Fruit fly (Drosophila melanogaster) whole organism, embryonic: Measurements from ENCODE around the gene Vm26Aa.

ENCODE experiments used
- Ada2b ChIP-seq: fragments of 200-800 bp; sonication (Bioruptor generic); IDR thresholded peaks from 2 replicates; pipeline ENCODE4 v1.3.6; 2022; ENCODE audit warnings: missing biosample characterization, missing genetic modification characterization
- Blimp-1 ChIP-seq: fragments of 200-800 bp; sonication (Bioruptor generic); optimal IDR thresholded peaks from 3 replicates; lab custom pipeline; 2018; ENCODE audit warnings: missing biosample characterization, missing genetic modification characterization, mild to moderate bottlenecking, moderate library complexity, missing genetic modification reagents
- CG1024 ChIP-seq: fragments of 200-800 bp; sonication (Bioruptor generic); IDR thresholded peaks from 2 replicates; pipeline ENCODE4 v1.3.6; 2022; ENCODE audit warnings: missing biosample characterization, missing genetic modification characterization
- CG11696 ChIP-seq: fragments of 200-800 bp; sonication (Bioruptor generic); IDR thresholded peaks from 2 replicates; pipeline ENCODE4 v1.3.6; 2022; ENCODE audit warnings: missing biosample characterization, missing genetic modification characterization
- CG13894 ChIP-seq: fragments of 200-800 bp; sonication (Bioruptor generic); optimal IDR thresholded peaks from 3 replicates; lab custom pipeline; 2018; ENCODE audit warnings: missing biosample characterization, mild to moderate bottlenecking, missing genetic modification characterization, moderate library complexity
- CG14014 ChIP-seq: fragments of 200-800 bp; sonication (Bioruptor generic); IDR thresholded peaks from 2 replicates; pipeline ENCODE4 v1.3.6; 2022; ENCODE audit warnings: missing biosample characterization, missing genetic modification characterization
- CG15269 ChIP-seq: fragments of 200-800 bp; sonication (Bioruptor generic); optimal IDR thresholded peaks from 2 replicates; lab custom pipeline; 2018; ENCODE audit warnings: missing biosample characterization, mild to moderate bottlenecking, missing genetic modification characterization, moderate library complexity
- CG15479 ChIP-seq: fragments of 200-800 bp; sonication (Bioruptor generic); optimal IDR thresholded peaks from 3 replicates; lab custom pipeline; 2019; ENCODE audit warnings: missing biosample characterization, mild to moderate bottlenecking, missing genetic modification characterization, moderate library complexity
- CG17568 ChIP-seq: fragments of 200-800 bp; sonication (Bioruptor generic); optimal IDR thresholded peaks from 2 replicates; lab custom pipeline; 2018; ENCODE audit warnings: missing biosample characterization, mild to moderate bottlenecking, missing genetic modification characterization, moderate library complexity
- CG17829 ChIP-seq: fragments of 200-800 bp; optimal IDR thresholded peaks from 2 replicates; lab custom pipeline; 2019; ENCODE audit warnings: missing biosample characterization, mild to moderate bottlenecking, missing genetic modification characterization, moderate library complexity
- CG18764 ChIP-seq: fragments of 200-800 bp; sonication (Bioruptor generic); optimal IDR thresholded peaks from 3 replicates; lab custom pipeline; 2016; ENCODE audit warnings: missing biosample characterization, missing genetic modification characterization
- CG4328 ChIP-seq: fragments of 200-800 bp; sonication (Bioruptor generic); optimal IDR thresholded peaks from 3 replicates; lab custom pipeline; 2017; ENCODE audit warnings: missing biosample characterization, missing genetic modification reagents, missing genetic modification characterization
- D ChIP-seq, 2 experiments: fragments of 200-800 bp in 1 of 2; fragments of >200 bp in 1 of 2; sonication (Bioruptor generic) in 1 of 2; optimal IDR thresholded peaks; 2 replicates in 1 of 2; 3 replicates in 1 of 2; lab custom pipeline; 2017; ENCODE audit warnings: mild to moderate bottlenecking in 1 of 2, missing biosample characterization in 1 of 2, missing genetic modification characterization in 1 of 2, missing genetic modification reagents in 1 of 2
- E2f2 ChIP-seq: fragments of 200-800 bp; sonication (Bioruptor generic); IDR thresholded peaks from 2 replicates; pipeline ENCODE4 v1.3.6; 2022; ENCODE audit warnings: missing biosample characterization, missing genetic modification characterization
- Elba2 ChIP-seq: fragments of 200-800 bp; sonication (Bioruptor generic); optimal IDR thresholded peaks from 3 replicates; lab custom pipeline; 2016; ENCODE audit warnings: missing biosample characterization, missing genetic modification characterization
- Fer1 ChIP-seq: fragments of 200-800 bp; sonication (Bioruptor generic); optimal IDR thresholded peaks from 2 replicates; lab custom pipeline; 2017; ENCODE audit warnings: missing biosample characterization, mild to moderate bottlenecking, missing genetic modification characterization
- Hmx ChIP-seq: fragments of 200-800 bp; sonication (Bioruptor generic); optimal IDR thresholded peaks from 2 replicates; lab custom pipeline; 2016; ENCODE audit warnings: missing biosample characterization, missing genetic modification characterization
- Max ChIP-seq: fragments of 200-800 bp; sonication (Bioruptor generic); optimal IDR thresholded peaks from 2 replicates; lab custom pipeline; 2016; ENCODE audit warnings: missing biosample characterization, mild to moderate bottlenecking, missing genetic modification characterization
- Mes4 ChIP-seq: fragments of 200-800 bp; sonication (Bioruptor generic); optimal IDR thresholded peaks from 2 replicates; lab custom pipeline; 2016; ENCODE audit warnings: missing biosample characterization, missing genetic modification characterization
- NC2β ChIP-seq: fragments of 200-800 bp; sonication (Bioruptor generic); optimal IDR thresholded peaks from 2 replicates; lab custom pipeline; 2016; ENCODE audit warnings: missing biosample characterization, missing genetic modification characterization
- Neu2 ChIP-seq: fragments of 200-800 bp; sonication (Bioruptor generic); optimal IDR thresholded peaks from 3 replicates; lab custom pipeline; 2016; ENCODE audit warnings: missing biosample characterization, missing genetic modification characterization, borderline replicate concordance
- Oaz ChIP-seq: fragments of 200-800 bp; sonication (Bioruptor generic); IDR thresholded peaks from 2 replicates; pipeline ENCODE4 v1.3.6; 2022; ENCODE audit warnings: missing biosample characterization, missing genetic modification characterization
- Optix ChIP-seq: fragments of 200-800 bp; sonication (Bioruptor generic); IDR thresholded peaks from 3 replicates; pipeline ENCODE4 v1.3.6; 2022; ENCODE audit warnings: missing biosample characterization, missing genetic modification characterization
- Sox102F ChIP-seq: fragments of 200-800 bp; sonication (Bioruptor generic); optimal IDR thresholded peaks from 2 replicates; lab custom pipeline; 2018; ENCODE audit warnings: missing biosample characterization, mild to moderate bottlenecking, missing genetic modification characterization, moderate library complexity
- Spps ChIP-seq: fragments of 200-800 bp; sonication (Bioruptor generic); optimal IDR thresholded peaks from 2 replicates; lab custom pipeline; 2018; ENCODE audit warnings: missing biosample characterization, mild to moderate bottlenecking, missing genetic modification characterization
- ac ChIP-seq: fragments of 200-800 bp; sonication (Bioruptor generic); optimal IDR thresholded peaks from 3 replicates; lab custom pipeline; 2017; ENCODE audit warnings: missing biosample characterization, mild to moderate bottlenecking, missing genetic modification characterization
- ash1 ChIP-seq: fragments of 200-800 bp; sonication (Bioruptor generic); optimal IDR thresholded peaks from 2 replicates; lab custom pipeline; 2018; ENCODE audit warnings: missing biosample characterization, mild to moderate bottlenecking, missing genetic modification characterization
- btn ChIP-seq: fragments of 200-800 bp; sonication (Bioruptor generic); optimal IDR thresholded peaks from 2 replicates; lab custom pipeline; 2016; ENCODE audit warnings: missing biosample characterization, missing genetic modification characterization
- cad ChIP-seq: fragments of >200 bp; optimal IDR thresholded peaks from 2 replicates; lab custom pipeline; 2017; ENCODE audit warnings: missing biosample characterization, missing genetic modification characterization
- caup ChIP-seq: fragments of 200-800 bp; sonication (Bioruptor generic); optimal IDR thresholded peaks from 3 replicates; lab custom pipeline; 2017; ENCODE audit warnings: missing biosample characterization, mild to moderate bottlenecking, missing genetic modification characterization, moderate library complexity; ENCODE audit not compliant: severe bottlenecking
- crp ChIP-seq, 2 experiments: fragments of 200-800 bp; sonication (Bioruptor generic); optimal IDR thresholded peaks; 2 replicates in 1 of 2; 3 replicates in 1 of 2; lab custom pipeline; 2017; ENCODE audit warnings: missing biosample characterization in 2 of 2, missing genetic modification characterization in 2 of 2, mild to moderate bottlenecking in 1 of 2, moderate library complexity in 1 of 2
- gem ChIP-seq: fragments of 200-800 bp; sonication (Bioruptor generic); optimal IDR thresholded peaks from 2 replicates; lab custom pipeline; 2019; ENCODE audit warnings: missing biosample characterization, mild to moderate bottlenecking, missing genetic modification characterization, moderate library complexity
- insv ChIP-seq, 2 experiments: fragments of 200-800 bp; sonication (Bioruptor generic); optimal IDR thresholded peaks; 3 replicates each; lab custom pipeline; 2016 to 2018; ENCODE audit warnings: missing biosample characterization in 2 of 2, missing genetic modification characterization in 2 of 2
- jumu ChIP-seq: fragments of 200-800 bp; sonication (Bioruptor generic); optimal IDR thresholded peaks from 3 replicates; lab custom pipeline; 2016; ENCODE audit warnings: missing biosample characterization, missing genetic modification characterization
- kah ChIP-seq: fragments of 200-800 bp; sonication (Bioruptor generic); optimal IDR thresholded peaks from 2 replicates; lab custom pipeline; 2018; ENCODE audit warnings: missing biosample characterization, mild to moderate bottlenecking, missing genetic modification characterization
- lbe ChIP-seq: fragments of 200-800 bp; sonication (Bioruptor generic); optimal IDR thresholded peaks from 2 replicates; lab custom pipeline; 2016; ENCODE audit warnings: missing biosample characterization, mild to moderate bottlenecking, missing genetic modification characterization
- lmd ChIP-seq: fragments of 200-800 bp; sonication (Bioruptor generic); IDR thresholded peaks from 2 replicates; pipeline ENCODE4 v1.3.6; 2022; ENCODE audit warnings: missing biosample characterization, missing genetic modification characterization
- mirr ChIP-seq: fragments of 200-800 bp; sonication (Bioruptor generic); optimal IDR thresholded peaks from 3 replicates; lab custom pipeline; 2018; ENCODE audit warnings: missing biosample characterization, mild to moderate bottlenecking, missing genetic modification characterization
- nerfin-1 ChIP-seq: fragments of 200-800 bp; sonication (Bioruptor generic); optimal IDR thresholded peaks from 3 replicates; lab custom pipeline; 2019; ENCODE audit warnings: missing biosample characterization, mild to moderate bottlenecking, missing genetic modification characterization, moderate library complexity
- otp ChIP-seq: fragments of 200-800 bp; sonication (Bioruptor generic); IDR thresholded peaks from 3 replicates; pipeline ENCODE4, ENCODE4 v1.3.6; 2022; ENCODE audit warnings: missing biosample characterization, missing genetic modification characterization
- repo ChIP-seq: fragments of 200-800 bp; sonication (Bioruptor generic); optimal IDR thresholded peaks from 2 replicates; lab custom pipeline; 2016; ENCODE audit warnings: missing biosample characterization, missing genetic modification characterization
- row ChIP-seq: fragments of 200-800 bp; sonication (Bioruptor generic); IDR thresholded peaks from 3 replicates; pipeline ENCODE4 v1.3.6; 2022; ENCODE audit warnings: missing biosample characterization, missing genetic modification characterization
- sc ChIP-seq, 3 experiments: fragments of >200 bp in 2 of 3; fragments of 200-800 bp in 1 of 3; sonication (Bioruptor generic) in 1 of 3; optimal IDR thresholded peaks; 2 replicates in 2 of 3; 3 replicates in 1 of 3; lab custom pipeline; 2017; ENCODE audit warnings: mild to moderate bottlenecking in 1 of 3, missing biosample characterization in 1 of 3, missing genetic modification characterization in 1 of 3, missing genetic modification reagents in 1 of 3
- shn ChIP-seq: fragments of 200-800 bp; sonication (Bioruptor generic); optimal IDR thresholded peaks from 3 replicates; lab custom pipeline; 2016; ENCODE audit warnings: missing biosample characterization, missing genetic modification characterization
- sug ChIP-seq: fragments of 200-800 bp; optimal IDR thresholded peaks from 2 replicates; lab custom pipeline; 2019; ENCODE audit warnings: missing biosample characterization, mild to moderate bottlenecking, missing genetic modification characterization, moderate library complexity
- trem ChIP-seq: fragments of 200-800 bp; optimal IDR thresholded peaks from 3 replicates; lab custom pipeline; 2019; ENCODE audit warnings: missing biosample characterization, mild to moderate bottlenecking, missing genetic modification characterization, moderate library complexity
- usp ChIP-seq: fragments of >200 bp; optimal IDR thresholded peaks from 2 replicates; lab custom pipeline; 2017; ENCODE audit warnings: missing biosample characterization, missing genetic modification characterization
- zf30C ChIP-seq: fragments of 200-800 bp; sonication (Bioruptor generic); optimal IDR thresholded peaks from 3 replicates; lab custom pipeline; 2018; ENCODE audit warnings: missing biosample characterization, mild to moderate bottlenecking, missing genetic modification characterization

The Vm26Aa gene

DNA sequence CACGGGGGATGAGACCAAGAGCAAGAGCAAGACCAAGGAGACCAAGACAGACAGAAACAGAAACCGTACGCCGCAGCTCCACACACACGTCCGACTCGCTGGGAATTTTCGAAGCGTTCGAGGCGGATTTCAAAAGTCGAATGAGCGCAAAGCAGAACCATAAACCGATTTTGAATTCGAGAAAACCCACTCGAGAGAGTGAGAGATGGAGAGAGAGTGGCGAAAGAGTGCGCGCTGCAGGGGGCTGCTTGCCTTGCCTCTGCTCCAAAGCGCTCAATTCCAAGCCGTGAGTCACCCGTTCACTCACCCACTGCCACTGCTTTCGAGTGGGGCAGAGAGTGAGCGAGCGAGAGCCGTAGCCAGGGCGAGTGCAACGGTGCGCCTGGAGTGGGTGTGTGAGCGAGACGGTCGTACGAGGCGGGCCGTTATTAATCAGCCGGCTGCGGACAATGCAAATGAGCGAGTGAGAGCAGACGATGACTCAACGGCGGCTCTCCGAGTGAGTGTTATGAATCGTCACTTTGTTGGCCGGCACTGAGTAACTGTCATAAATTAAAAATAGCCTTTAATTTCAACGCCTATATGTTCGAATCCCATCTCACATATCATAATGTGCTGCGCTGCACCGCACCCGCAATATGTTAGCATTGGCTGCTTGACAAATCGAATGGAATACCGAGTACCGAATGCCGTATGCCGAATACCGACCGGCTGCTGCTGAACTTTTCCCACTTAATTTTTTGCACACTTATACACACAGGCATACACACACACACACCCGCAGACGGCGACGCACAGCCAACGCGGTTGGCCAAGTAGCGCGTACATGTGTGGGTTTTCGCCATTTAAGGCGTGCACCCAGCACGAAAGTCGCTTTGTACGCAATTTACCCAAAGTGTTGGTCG lies 20.1 kb upstream of the Vm26Aa start (continued):
- TF ChIP-seq repo (GFP tag; lab: Kevin White, UChicago): no peak
- no peak for TF ChIP-seq gem (tag; lab: Kevin White, UChicago)
- TF ChIP-seq CG13894 (tag; lab: Kevin White, UChicago): peak; percentile 57
- peak; percentile 32 for TF ChIP-seq nerfin-1
- no peak for TF ChIP-seq shn (GFP tag; lab: Kevin White, UChicago)
- TF ChIP-seq Oaz (GFP tag; lab: Robert Waterston, UW): no peak
- TF ChIP-seq sc (optimal IDR thresholded peaks at IDR 0.05; lab: Kevin White, UChicago): no peak
- TF ChIP-seq sc (GFP tag; optimal IDR thresholded peaks at IDR 0.05; lab: Kevin White, UChicago): no peak
- TF ChIP-seq otp (GFP tag; lab: Robert Waterston, UW): no peak
- TF ChIP-seq ash1 (GFP tag; lab: Kevin White, UChicago): peak; percentile 67
- TF ChIP-seq Sox102F (GFP tag; lab: Kevin White, UChicago): no peak
- no peak for TF ChIP-seq D (optimal IDR thresholded peaks at IDR 0.05; lab: Kevin White, UChicago)
- TF ChIP-seq D (GFP tag; optimal IDR thresholded peaks at IDR 0.05; lab: Kevin White, UChicago): no peak
- no peak for TF ChIP-seq btn
- no peak for TF ChIP-seq CG18764
- no peak for TF ChIP-seq CG17568
- peak; percentile 12 for TF ChIP-seq jumu (GFP tag; lab: Kevin White, UChicago)
- TF ChIP-seq ac (GFP tag; lab: Kevin White, UChicago): no peak
- TF ChIP-seq Hmx (GFP tag; lab: Kevin White, UChicago): no peak
- peak; percentile 21 for TF ChIP-seq CG15479 (GFP tag; lab: Kevin White, UChicago)
- TF ChIP-seq Spps (tag; lab: Kevin White, UChicago): peak; percentile 24
- no peak for TF ChIP-seq Ada2b
- TF ChIP-seq usp (GFP tag; lab: Kevin White, UChicago): no peak
- TF ChIP-seq CG14014 (GFP tag; lab: Robert Waterston, UW): no peak
- TF ChIP-seq Blimp-1 (GFP tag; lab: Kevin White, UChicago): peak; percentile 4
- TF ChIP-seq E2f2 (GFP tag; lab: Robert Waterston, UW): no peak
- no peak for TF ChIP-seq CG1024 (GFP tag; lab: Robert Waterston, UW)
- TF ChIP-seq CG4328 (GFP tag; lab: Kevin White, UChicago): peak; percentile 0
- TF ChIP-seq mirr: peak; percentile 56
- no peak for TF ChIP-seq row (GFP tag; lab: Robert Waterston, UW)
- no peak for TF ChIP-seq Elba2 (GFP tag; lab: Kevin White, UChicago)
- peak; percentile 19 for TF ChIP-seq caup (GFP tag; lab: Kevin White, UChicago)
- TF ChIP-seq kah: peak; percentile 9
- TF ChIP-seq lbe (GFP tag; lab: Kevin White, UChicago): peak; percentile 70
- TF ChIP-seq Optix (GFP tag; lab: Robert Waterston, UW): no peak
- peak; percentile 26 for TF ChIP-seq zf30C (GFP tag; lab: Kevin White, UChicago)
- peak; percentile 10 for TF ChIP-seq Mes4 (GFP tag; lab: Kevin White, UChicago)
- TF ChIP-seq lmd (GFP tag; lab: Robert Waterston, UW): no peak
- no peak for TF ChIP-seq crp (GFP tag; optimal IDR thresholded peaks at IDR 0.05; lab: Kevin White, UChicago)
- TF ChIP-seq Neu2 (GFP tag; lab: Kevin White, UChicago): no peak
- peak; percentile 68 for TF ChIP-seq cad
- peak; percentile 5 for TF ChIP-seq CG17829 (tag; lab: Kevin White, UChicago)
- TF ChIP-seq CG15269 (tag; lab: Kevin White, UChicago): peak; percentile 4
- TF ChIP-seq CG11696 (GFP tag; lab: Robert Waterston, UW): no peak
- peak in 1 of 2 experiments; percentile 37 for TF ChIP-seq insv (GFP tag; optimal IDR thresholded peaks at IDR 0.05; lab: Kevin White, UChicago)
- TF ChIP-seq trem (tag; lab: Kevin White, UChicago): peak; percentile 12
- TF ChIP-seq Max: no peak
- peak; percentile 28 for TF ChIP-seq NC2β (GFP tag; lab: Kevin White, UChicago)
- TF ChIP-seq Fer1 (GFP tag; lab: Kevin White, UChicago): peak; percentile 82
- TF ChIP-seq sug: peak; percentile 99
